Worm (Caenorhabditis elegans) whole organism, mixed stage, embryonic: ENCODE measurements around the gene lgc-53.

ENCODE experiments used
- nhr-28 ChIP-seq: fragments of 150-350 bp; optimal IDR thresholded peaks from 2 replicates; lab custom pipeline; 2014; ENCODE audit warnings: missing biosample characterization, missing genetic modification characterization
- ztf-11 ChIP-seq: fragments of 150-350 bp; optimal IDR thresholded peaks from 2 replicates; lab custom pipeline; 2014; ENCODE audit warnings: missing biosample characterization, missing genetic modification characterization

DNA sequence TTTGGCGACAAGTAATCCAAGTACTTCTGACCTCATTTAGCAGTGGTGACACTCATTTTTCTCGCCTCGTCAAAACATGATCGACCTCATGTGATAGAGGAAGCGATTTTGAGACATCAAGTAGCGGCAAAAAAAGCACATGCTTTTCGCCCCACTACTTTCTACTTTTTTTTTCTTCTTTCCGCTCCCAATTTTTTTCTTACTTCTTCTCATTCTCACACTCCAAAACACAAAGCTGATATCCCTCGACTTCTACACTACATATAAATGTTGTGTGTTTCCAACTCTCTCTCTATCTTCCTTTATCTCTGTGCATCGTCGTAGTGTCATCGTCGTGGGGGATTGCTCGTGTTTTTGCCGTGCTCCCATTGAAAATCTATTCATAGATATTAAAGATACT lies 20.8 kb downstream of the lgc-53 start:
- TF ChIP-seq nhr-28 (tag; lab: Kevin White, UChicago) = no peak
- no peak for TF ChIP-seq ztf-11 (tag; lab: Kevin White, UChicago)
